Worm (Caenorhabditis elegans) whole organism, L2 larva: ENCODE data around the gene C05A2.4.

Experiments
- R02D3.7 ChIP-seq: fragments of 150-350 bp; optimal IDR thresholded peaks from 2 replicates; lab custom pipeline; 2014; ENCODE audit warnings: missing biosample characterization, missing genetic modification characterization
- ZK546.5 ChIP-seq: sonication (generic microtip); optimal IDR thresholded peaks from 2 replicates; lab custom pipeline; 2017; ENCODE audit warnings: missing biosample characterization, missing genetic modification characterization
- ama-1 ChIP-seq: fragments of 150-350 bp; optimal IDR thresholded peaks from 2 replicates; lab custom pipeline; 2018; ENCODE audit warnings: inconsistent platforms
- blmp-1 ChIP-seq: sonication (generic microtip); optimal IDR thresholded peaks from 2 replicates; lab custom pipeline; 2017; ENCODE audit warnings: missing genetic modification characterization, mild to moderate bottlenecking, missing compliant biosample characterization, antibody characterized with exemption, moderate library complexity; ENCODE audit not compliant: insufficient read depth
- egl-27 ChIP-seq: sonication (generic microtip); optimal IDR thresholded peaks from 3 replicates; lab custom pipeline; 2017; ENCODE audit warnings: missing biosample characterization, missing genetic modification reagents, missing genetic modification characterization
- fos-1 ChIP-seq: fragments of 150-350 bp; optimal IDR thresholded peaks from 2 replicates; lab custom pipeline; 2014; ENCODE audit warnings: missing biosample characterization, missing genetic modification characterization
- nhr-11 ChIP-seq: fragments of 150-350 bp; optimal IDR thresholded peaks from 2 replicates; lab custom pipeline; 2014; ENCODE audit warnings: missing biosample characterization, missing genetic modification characterization
- nhr-129 ChIP-seq: fragments of 150-350 bp; optimal IDR thresholded peaks from 2 replicates; lab custom pipeline; 2014; ENCODE audit warnings: missing biosample characterization, missing genetic modification characterization
- nhr-23 ChIP-seq: fragments of 150-350 bp; optimal IDR thresholded peaks from 2 replicates; lab custom pipeline; 2014; ENCODE audit warnings: missing biosample characterization, missing genetic modification reagents, missing genetic modification characterization
- skn-1 ChIP-seq: sonication (generic microtip); optimal IDR thresholded peaks from 2 replicates; lab custom pipeline; 2017; ENCODE audit warnings: missing biosample characterization, missing genetic modification characterization
- sma-3 ChIP-seq: sonication (generic microtip); optimal IDR thresholded peaks from 2 replicates; lab custom pipeline; 2016; ENCODE audit warnings: missing genetic modification reagents, missing genetic modification characterization, missing compliant biosample characterization
- unc-39 ChIP-seq: fragments of 150-350 bp; optimal IDR thresholded peaks from 2 replicates; lab custom pipeline; 2014; ENCODE audit warnings: missing biosample characterization, missing genetic modification characterization
- ztf-11 ChIP-seq: sonication (generic microtip); optimal IDR thresholded peaks from 2 replicates; lab custom pipeline; 2017; ENCODE audit warnings: missing biosample characterization, missing genetic modification characterization

DNA sequence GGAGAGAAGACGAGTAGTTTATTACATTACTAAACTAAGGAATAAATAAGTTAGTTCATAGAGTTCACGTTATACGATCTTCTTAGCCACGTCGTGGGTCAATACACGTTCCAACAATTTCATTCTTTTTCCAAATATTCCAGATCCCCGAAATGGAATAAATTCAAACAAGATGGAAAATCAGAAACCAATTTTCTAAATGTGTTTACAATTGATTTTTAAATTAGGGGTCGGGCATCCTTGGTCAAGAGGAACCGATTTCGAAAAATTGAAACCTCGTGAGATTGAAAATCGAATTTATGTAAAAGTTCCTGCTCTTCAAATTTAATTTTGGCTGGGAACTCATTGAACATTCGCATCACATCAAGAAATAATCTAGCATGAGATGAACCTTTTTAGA lies 10.5 kb upstream of the C05A2.4 start:
- TF ChIP-seq blmp-1 (tag; lab: Kevin White, UChicago) = no peak
- TF ChIP-seq ama-1 (lab: Kevin White, UChicago) = no peak
- no peak for TF ChIP-seq nhr-11 (tag; lab: Kevin White, UChicago)
- TF ChIP-seq ztf-11 (tag; lab: Kevin White, UChicago) = no peak
- TF ChIP-seq egl-27 = no peak
- TF ChIP-seq fos-1 = no peak
- TF ChIP-seq unc-39 = no peak
- TF ChIP-seq sma-3 (GFP tag; lab: Kevin White, UChicago) = no peak
- TF ChIP-seq ZK546.5 (tag; lab: Kevin White, UChicago) = no peak
- no peak for TF ChIP-seq nhr-129
- no peak for TF ChIP-seq nhr-23
- TF ChIP-seq R02D3.7 = no peak
- no peak for TF ChIP-seq skn-1 (tag; lab: Kevin White, UChicago)
